Fruit fly (Drosophila melanogaster) whole organism, embryonic: ENCODE results near the gene Coq2.

Experiments used
- Atf3 ChIP-seq: fragments of 200-800 bp; sonication (Bioruptor generic); optimal IDR thresholded peaks from 3 replicates; lab custom pipeline; 2016; ENCODE audit warnings: missing biosample characterization, missing genetic modification characterization
- Atf6 ChIP-seq: fragments of 200-800 bp; sonication (Bioruptor generic); IDR thresholded peaks from 2 replicates; pipeline ENCODE4 v1.3.6; 2022; ENCODE audit warnings: missing biosample characterization, missing genetic modification characterization
- CG10431 ChIP-seq: fragments of 200-800 bp; sonication (Bioruptor generic); optimal IDR thresholded peaks from 3 replicates; lab custom pipeline; 2018; ENCODE audit warnings: missing biosample characterization, mild to moderate bottlenecking, missing genetic modification characterization
- CG11398 ChIP-seq: fragments of 200-800 bp; sonication (Bioruptor generic); optimal IDR thresholded peaks from 2 replicates; lab custom pipeline; 2016; ENCODE audit warnings: missing biosample characterization, missing genetic modification characterization
- CG11560 ChIP-seq: fragments of 200-800 bp; sonication (Bioruptor generic); IDR thresholded peaks from 3 replicates; pipeline ENCODE4 v1.3.6; 2022; ENCODE audit warnings: missing biosample characterization, missing genetic modification characterization
- CG12236 ChIP-seq: fragments of 200-800 bp; sonication (Bioruptor generic); optimal IDR thresholded peaks from 2 replicates; lab custom pipeline; 2016; ENCODE audit warnings: missing biosample characterization, missing genetic modification characterization
- CG13894 ChIP-seq: fragments of 200-800 bp; sonication (Bioruptor generic); optimal IDR thresholded peaks from 3 replicates; lab custom pipeline; 2018; ENCODE audit warnings: missing biosample characterization, mild to moderate bottlenecking, missing genetic modification characterization, moderate library complexity
- CG14441 ChIP-seq: fragments of 200-800 bp; sonication (Bioruptor generic); IDR thresholded peaks from 2 replicates; pipeline ENCODE4 v1.3.6; 2022; ENCODE audit warnings: missing biosample characterization, missing genetic modification characterization
- CG15011 ChIP-seq: fragments of 200-800 bp; sonication (Bioruptor generic); optimal IDR thresholded peaks from 3 replicates; lab custom pipeline; 2018; ENCODE audit warnings: missing biosample characterization, mild to moderate bottlenecking, missing genetic modification characterization
- CG1602 ChIP-seq: fragments of 200-800 bp; sonication (Bioruptor generic); optimal IDR thresholded peaks from 3 replicates; lab custom pipeline; 2016; ENCODE audit warnings: missing biosample characterization, missing genetic modification characterization
- CG1647 ChIP-seq: fragments of 200-800 bp; sonication (Bioruptor generic); optimal IDR thresholded peaks from 3 replicates; lab custom pipeline; 2016; ENCODE audit warnings: missing biosample characterization, missing genetic modification characterization
- CG18011 ChIP-seq: fragments of 200-800 bp; sonication (Bioruptor generic); optimal IDR thresholded peaks from 2 replicates; lab custom pipeline; 2017; ENCODE audit warnings: missing biosample characterization, missing genetic modification characterization, mild to moderate bottlenecking, moderate library complexity, missing genotype
- CG2120 ChIP-seq: fragments of 200-800 bp; sonication (Bioruptor generic); optimal IDR thresholded peaks from 3 replicates; lab custom pipeline; 2016; ENCODE audit warnings: missing biosample characterization, missing genetic modification characterization
- CG2202 ChIP-seq: fragments of 200-800 bp; sonication (Bioruptor generic); optimal IDR thresholded peaks from 2 replicates; lab custom pipeline; 2018; ENCODE audit warnings: missing biosample characterization, mild to moderate bottlenecking, missing genetic modification characterization
- CG30020 ChIP-seq: fragments of 200-800 bp; optimal IDR thresholded peaks from 2 replicates; lab custom pipeline; 2019; ENCODE audit warnings: missing biosample characterization, mild to moderate bottlenecking, missing genetic modification characterization, moderate library complexity
- CG32772 ChIP-seq: fragments of 200-800 bp; sonication (Bioruptor generic); IDR thresholded peaks from 2 replicates; pipeline ENCODE4 v1.3.6; 2022; ENCODE audit warnings: missing biosample characterization, missing genetic modification characterization
- CG43689 ChIP-seq: fragments of 200-800 bp; sonication (Bioruptor generic); IDR thresholded peaks from 2 replicates; pipeline ENCODE4 v1.3.6; 2022; ENCODE audit warnings: missing biosample characterization, missing genetic modification characterization
- CG4854 ChIP-seq: fragments of 200-800 bp; sonication (Bioruptor generic); optimal IDR thresholded peaks from 2 replicates; lab custom pipeline; 2016; ENCODE audit warnings: missing biosample characterization, missing genetic modification characterization, inconsistent platforms
- CG6813 ChIP-seq: fragments of 200-800 bp; sonication (Bioruptor generic); optimal IDR thresholded peaks from 2 replicates; lab custom pipeline; 2017; ENCODE audit warnings: missing biosample characterization, missing genetic modification characterization, mild to moderate bottlenecking, moderate library complexity, missing genetic modification reagents
- CG7839 ChIP-seq: fragments of 200-800 bp; sonication (Bioruptor generic); optimal IDR thresholded peaks from 3 replicates; lab custom pipeline; 2018; ENCODE audit warnings: missing biosample characterization, mild to moderate bottlenecking, missing genetic modification characterization, moderate library complexity
- CG8290 ChIP-seq, 3 experiments: fragments of 200-800 bp; sonication (Bioruptor generic); optimal IDR thresholded peaks; 2 replicates each; lab custom pipeline; 2016 to 2019; ENCODE audit warnings: missing biosample characterization in 3 of 3, missing genetic modification characterization in 3 of 3, mild to moderate bottlenecking in 2 of 3, moderate library complexity in 1 of 3
- D ChIP-seq, 2 experiments: fragments of 200-800 bp in 1 of 2; fragments of >200 bp in 1 of 2; sonication (Bioruptor generic) in 1 of 2; optimal IDR thresholded peaks; 2 replicates in 1 of 2; 3 replicates in 1 of 2; lab custom pipeline; 2017; ENCODE audit warnings: mild to moderate bottlenecking in 1 of 2, missing biosample characterization in 1 of 2, missing genetic modification characterization in 1 of 2, missing genetic modification reagents in 1 of 2
- Deaf1 ChIP-seq: fragments of 200-800 bp; optimal IDR thresholded peaks from 3 replicates; lab custom pipeline; 2019; ENCODE audit warnings: missing biosample characterization, mild to moderate bottlenecking, missing genetic modification characterization, moderate library complexity
- E2f1 ChIP-seq: fragments of 200-800 bp; sonication (Bioruptor generic); IDR thresholded peaks from 2 replicates; pipeline ENCODE4 v1.3.6; 2022; ENCODE audit warnings: missing biosample characterization, missing genetic modification characterization
- HLH4C ChIP-seq: fragments of 200-800 bp; sonication (Bioruptor generic); IDR thresholded peaks from 3 replicates; pipeline ENCODE4 v1.3.6; 2022; ENCODE audit warnings: missing biosample characterization, missing genetic modification characterization; ENCODE audit not compliant: partially characterized antibody
- Hr51 ChIP-seq, 2 experiments: fragments of 200-800 bp; sonication (Bioruptor generic); optimal IDR thresholded peaks; 2 replicates in 1 of 2; 3 replicates in 1 of 2; lab custom pipeline; 2016 to 2018; ENCODE audit warnings: missing biosample characterization in 2 of 2, missing genetic modification characterization in 2 of 2, mild to moderate bottlenecking in 1 of 2, moderate library complexity in 1 of 2
- Jarid2 ChIP-seq: fragments of 200-800 bp; sonication (Bioruptor generic); optimal IDR thresholded peaks from 3 replicates; lab custom pipeline; 2017; ENCODE audit warnings: mild to moderate bottlenecking, missing biosample characterization, missing genetic modification reagents, missing genetic modification characterization
- Ssrp ChIP-seq: fragments of 200-800 bp; sonication (Bioruptor generic); optimal IDR thresholded peaks from 2 replicates; lab custom pipeline; 2018; ENCODE audit warnings: missing biosample characterization, mild to moderate bottlenecking, missing genetic modification characterization, moderate library complexity
- YL-1 ChIP-seq: fragments of 200-800 bp; sonication (Bioruptor generic); optimal IDR thresholded peaks from 3 replicates; lab custom pipeline; 2017; ENCODE audit warnings: missing biosample characterization, mild to moderate bottlenecking, missing genetic modification characterization
- abd-A ChIP-seq: fragments of 200-800 bp; sonication (Bioruptor generic); optimal IDR thresholded peaks from 3 replicates; lab custom pipeline; 2019; ENCODE audit warnings: missing biosample characterization, mild to moderate bottlenecking, missing genetic modification characterization, moderate library complexity
- ap ChIP-seq: fragments of 200-800 bp; sonication (Bioruptor generic); IDR thresholded peaks from 2 replicates; pipeline ENCODE4 v1.3.6; 2022; ENCODE audit warnings: missing biosample characterization, missing genetic modification characterization
- chif ChIP-seq, 2 experiments: fragments of 200-800 bp; sonication (Bioruptor generic); optimal IDR thresholded peaks; 3 replicates each; lab custom pipeline; 2016; ENCODE audit warnings: missing biosample characterization in 2 of 2, missing genetic modification characterization in 2 of 2
- corto ChIP-seq: fragments of 200-800 bp; sonication (Bioruptor generic); optimal IDR thresholded peaks from 2 replicates; lab custom pipeline; 2016; ENCODE audit warnings: missing biosample characterization, mild to moderate bottlenecking, missing genetic modification characterization, moderate library complexity
- dati ChIP-seq: fragments of 200-800 bp; sonication (Bioruptor generic); IDR thresholded peaks from 2 replicates; pipeline ENCODE4 v1.3.6; 2022; ENCODE audit warnings: missing biosample characterization, missing genetic modification characterization
- emc ChIP-seq: fragments of 200-800 bp; sonication (Bioruptor generic); optimal IDR thresholded peaks from 2 replicates; lab custom pipeline; 2016; ENCODE audit warnings: missing biosample characterization, missing genetic modification characterization
- gce ChIP-seq: fragments of 200-800 bp; sonication (Bioruptor generic); IDR thresholded peaks from 3 replicates; pipeline ENCODE4 v1.3.6; 2022; ENCODE audit warnings: missing biosample characterization, missing genetic modification characterization
- gem ChIP-seq: fragments of 200-800 bp; sonication (Bioruptor generic); optimal IDR thresholded peaks from 2 replicates; lab custom pipeline; 2019; ENCODE audit warnings: missing biosample characterization, mild to moderate bottlenecking, missing genetic modification characterization, moderate library complexity
- hth ChIP-seq: fragments of >200 bp; optimal IDR thresholded peaks from 2 replicates; lab custom pipeline; 2017; ENCODE audit warnings: inconsistent platforms
- ind ChIP-seq: fragments of 200-800 bp; sonication (Bioruptor generic); optimal IDR thresholded peaks from 3 replicates; lab custom pipeline; 2016; ENCODE audit warnings: missing biosample characterization, missing genetic modification characterization
- insv ChIP-seq, 2 experiments: fragments of 200-800 bp; sonication (Bioruptor generic); optimal IDR thresholded peaks; 3 replicates each; lab custom pipeline; 2016 to 2018; ENCODE audit warnings: missing biosample characterization in 2 of 2, missing genetic modification characterization in 2 of 2
- knrl ChIP-seq: fragments of 200-800 bp; sonication (Bioruptor generic); IDR thresholded peaks from 3 replicates; pipeline ENCODE4 v1.3.6; 2022; ENCODE audit warnings: missing biosample characterization, missing genetic modification characterization; ENCODE audit not compliant: partially characterized antibody
- otp ChIP-seq: fragments of 200-800 bp; sonication (Bioruptor generic); IDR thresholded peaks from 3 replicates; pipeline ENCODE4, ENCODE4 v1.3.6; 2022; ENCODE audit warnings: missing biosample characterization, missing genetic modification characterization
- pb ChIP-seq: fragments of 200-800 bp; sonication (Bioruptor generic); optimal IDR thresholded peaks from 3 replicates; lab custom pipeline; 2016; ENCODE audit warnings: missing biosample characterization, missing genetic modification characterization
- pfk ChIP-seq: fragments of 200-800 bp; sonication (Bioruptor generic); optimal IDR thresholded peaks from 2 replicates; lab custom pipeline; 2018; ENCODE audit warnings: missing biosample characterization, mild to moderate bottlenecking, missing genetic modification characterization, moderate library complexity
- pros ChIP-seq: fragments of 200-800 bp; sonication (Bioruptor generic); optimal IDR thresholded peaks from 3 replicates; lab custom pipeline; 2019; ENCODE audit warnings: missing biosample characterization, mild to moderate bottlenecking, missing genetic modification characterization, moderate library complexity
- ro ChIP-seq: fragments of 200-800 bp; sonication (Bioruptor generic); IDR thresholded peaks from 2 replicates; pipeline ENCODE4 v1.3.6; 2022; ENCODE audit warnings: missing biosample characterization, missing genetic modification characterization
- scrt ChIP-seq: fragments of 200-800 bp; sonication (Bioruptor generic); optimal IDR thresholded peaks from 2 replicates; lab custom pipeline; 2018; ENCODE audit warnings: missing biosample characterization, mild to moderate bottlenecking, missing genetic modification characterization, moderate library complexity
- sr ChIP-seq: fragments of 200-800 bp; sonication (Bioruptor generic); IDR thresholded peaks from 3 replicates; pipeline ENCODE4 v1.3.6; 2022; ENCODE audit warnings: missing biosample characterization, missing genetic modification characterization
- twi ChIP-seq: fragments of 200-800 bp; optimal IDR thresholded peaks from 2 replicates; lab custom pipeline; 2019; ENCODE audit warnings: missing biosample characterization, mild to moderate bottlenecking, missing genetic modification characterization, moderate library complexity

Coq2 gene

DNA sequence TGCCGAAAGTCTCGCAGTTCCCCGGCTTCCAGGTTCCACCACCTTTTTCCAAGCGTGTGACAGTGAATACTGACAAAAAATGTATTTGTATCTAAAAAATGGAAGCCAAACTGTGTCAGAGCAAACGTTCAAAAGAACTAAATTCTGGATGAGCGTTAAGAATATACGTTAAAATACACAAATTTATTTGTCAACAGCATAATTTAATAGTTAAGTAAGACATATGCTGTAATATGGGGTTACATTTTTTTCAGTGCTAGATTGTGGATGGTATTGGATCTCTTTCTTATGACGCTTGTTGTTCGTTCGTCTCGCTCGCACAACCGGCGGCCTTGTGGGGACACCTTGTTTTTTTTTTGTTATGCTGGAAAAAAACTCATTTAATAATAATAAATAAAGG is 39.2 kb upstream of the Coq2 start (continued):
- peak; percentile 97 for TF ChIP-seq Atf6 (GFP tag; lab: Robert Waterston, UW)
- TF ChIP-seq twi (tag; lab: Kevin White, UChicago): peak; percentile 16
- TF ChIP-seq insv (GFP tag; optimal IDR thresholded peaks at IDR 0.05; lab: Kevin White, UChicago): peak in 1 of 2 experiments; percentile 66
- peak; percentile 93 for TF ChIP-seq CG1647 (GFP tag; lab: Kevin White, UChicago)
- TF ChIP-seq CG4854 (GFP tag; lab: Kevin White, UChicago): peak; percentile 92
- peak; percentile 91 for TF ChIP-seq Atf3
- TF ChIP-seq ro (GFP tag; lab: Robert Waterston, UW): peak; percentile 80
- TF ChIP-seq pros (GFP tag; lab: Kevin White, UChicago): peak; percentile 44
- TF ChIP-seq CG13894: peak; percentile 94
- TF ChIP-seq chif (GFP tag; optimal IDR thresholded peaks at IDR 0.05; lab: Kevin White, UChicago): peak; percentile 90 to 91
- peak; percentile 87 for TF ChIP-seq CG11560 (tag; lab: Robert Waterston, UW)
- peak; percentile 89 for TF ChIP-seq gce
- peak; percentile 88 for TF ChIP-seq CG1602 (GFP tag; lab: Kevin White, UChicago)
- TF ChIP-seq ind (GFP tag; lab: Kevin White, UChicago): peak; percentile 95
- peak; percentile 73 for TF ChIP-seq Deaf1 (tag; lab: Kevin White, UChicago)
- peak; percentile 69; the same call in 2 of the 3 replicates for TF ChIP-seq sr (GFP tag; lab: Robert Waterston, UW)
- TF ChIP-seq CG12236 (GFP tag; lab: Kevin White, UChicago): peak; percentile 80
- TF ChIP-seq CG6813 (GFP tag; lab: Kevin White, UChicago): peak; percentile 93
- TF ChIP-seq Ssrp: peak; percentile 84
- TF ChIP-seq scrt (GFP tag; lab: Kevin White, UChicago): peak; percentile 94
- TF ChIP-seq CG32772 (GFP tag; lab: Robert Waterston, UW): peak; percentile 93
- peak; percentile 94 for TF ChIP-seq CG14441 (GFP tag; lab: Robert Waterston, UW)
- peak; percentile 93 for TF ChIP-seq emc
- peak; percentile 88 for TF ChIP-seq CG11398 (GFP tag; lab: Kevin White, UChicago)
- TF ChIP-seq CG30020: peak; percentile 17
- TF ChIP-seq corto (GFP tag; lab: Kevin White, UChicago): peak; percentile 66
- TF ChIP-seq YL-1: peak; percentile 79
- peak; percentile 93 for TF ChIP-seq E2f1 (GFP tag; lab: Robert Waterston, UW)
- no peak for TF ChIP-seq HLH4C
- peak; percentile 76 for TF ChIP-seq CG43689 (GFP tag; lab: Robert Waterston, UW)
- TF ChIP-seq CG8290 (GFP tag; optimal IDR thresholded peaks at IDR 0.05; lab: Kevin White, UChicago): peak; percentile 81
- TF ChIP-seq CG8290 (tag; optimal IDR thresholded peaks at IDR 0.05; lab: Kevin White, UChicago): peak in 1 of 2 experiments; percentile 98
- no peak for TF ChIP-seq D (optimal IDR thresholded peaks at IDR 0.05; lab: Kevin White, UChicago)
- peak; percentile 88 for TF ChIP-seq D (GFP tag; optimal IDR thresholded peaks at IDR 0.05; lab: Kevin White, UChicago)
- peak; percentile 96 for TF ChIP-seq CG7839
- TF ChIP-seq otp (GFP tag; lab: Robert Waterston, UW): peak; percentile 83; the same call in 2 of the 3 replicates
- TF ChIP-seq CG2202 (tag; lab: Kevin White, UChicago): peak; percentile 75
- peak; percentile 94 to 97 for TF ChIP-seq Hr51 (GFP tag; optimal IDR thresholded peaks at IDR 0.05; lab: Kevin White, UChicago)
- TF ChIP-seq ap (GFP tag; lab: Robert Waterston, UW): peak; percentile 87
- TF ChIP-seq CG2120 (GFP tag; lab: Kevin White, UChicago): peak; percentile 99
- peak; percentile 75 for TF ChIP-seq Jarid2 (GFP tag; lab: Kevin White, UChicago)
- peak; percentile 96 for TF ChIP-seq pb (GFP tag; lab: Kevin White, UChicago)
- TF ChIP-seq gem (tag; lab: Kevin White, UChicago): peak; percentile 97
- TF ChIP-seq CG18011 (GFP tag; lab: Kevin White, UChicago): peak; percentile 87
- no peak for TF ChIP-seq hth (lab: Kevin White, UChicago)
- TF ChIP-seq knrl (GFP tag; lab: Robert Waterston, UW): no peak
- TF ChIP-seq dati (GFP tag; lab: Robert Waterston, UW): peak; percentile 75; the same call in 1 of the 2 replicates
- peak; percentile 92 for TF ChIP-seq CG15011 (GFP tag; lab: Kevin White, UChicago)
- TF ChIP-seq CG10431 (GFP tag; lab: Kevin White, UChicago): no peak
- TF ChIP-seq abd-A: peak; percentile 80
- no peak for TF ChIP-seq pfk (GFP tag; lab: Kevin White, UChicago)
